Worm (Caenorhabditis elegans) whole organism, young adult: ENCODE measurements around the gene cest-9.1.

ENCODE experiments used
- D2030.7 ChIP-seq: fragments of 200-800 bp; sonication (Bioruptor generic); IDR thresholded peaks from 2 replicates; pipeline ENCODE4 v1.3.6; 2022; ENCODE audit warnings: missing genetic modification reagents, missing genetic modification characterization, missing compliant biosample characterization
- F23B12.7 ChIP-seq: sonication (generic microtip); optimal IDR thresholded peaks from 2 replicates; lab custom pipeline; 2017; ENCODE audit warnings: missing genetic modification characterization, mild to moderate bottlenecking, missing compliant biosample characterization, antibody characterized with exemption, moderate library complexity; ENCODE audit not compliant: insufficient read depth
- F52B5.7 ChIP-seq: sonication (generic microtip); optimal IDR thresholded peaks from 2 replicates; lab custom pipeline; 2016; ENCODE audit warnings: mild to moderate bottlenecking, missing genetic modification characterization, missing compliant biosample characterization
- F57A8.1 ChIP-seq: fragments of 200-800 bp; sonication (Bioruptor generic); optimal IDR thresholded peaks from 2 replicates; lab custom pipeline; 2018; ENCODE audit warnings: mild to moderate bottlenecking, missing genetic modification characterization, moderate library complexity, missing compliant biosample characterization
- K11D2.4 ChIP-seq: fragments of 200-800 bp; sonication (Bioruptor generic); IDR thresholded peaks from 2 replicates; pipeline ENCODE4 v1.3.6; 2022; ENCODE audit warnings: missing genetic modification reagents, missing genetic modification characterization, missing compliant biosample characterization
- K12H6.12 ChIP-seq: fragments of 200-800 bp; sonication (Bioruptor generic); optimal IDR thresholded peaks from 2 replicates; lab custom pipeline; 2018; ENCODE audit warnings: mild to moderate bottlenecking, missing genetic modification characterization, missing compliant biosample characterization
- T07F8.4 ChIP-seq: sonication (generic microtip); optimal IDR thresholded peaks from 2 replicates; lab custom pipeline; 2016; ENCODE audit warnings: mild to moderate bottlenecking, missing genetic modification characterization, moderate library complexity, missing compliant biosample characterization
- ZK185.1 ChIP-seq: sonication (generic microtip); optimal IDR thresholded peaks from 2 replicates; lab custom pipeline; 2016; ENCODE audit warnings: mild to moderate bottlenecking, missing genetic modification characterization, missing compliant biosample characterization; ENCODE audit not compliant: poor library complexity, severe bottlenecking
- atf-7 ChIP-seq: sonication (generic microtip); optimal IDR thresholded peaks from 2 replicates; lab custom pipeline; 2017; ENCODE audit warnings: mild to moderate bottlenecking, missing genetic modification characterization, missing compliant biosample characterization
- athp-1 ChIP-seq: sonication (generic microtip); optimal IDR thresholded peaks from 2 replicates; lab custom pipeline; 2017; ENCODE audit warnings: mild to moderate bottlenecking, missing genetic modification characterization, missing compliant biosample characterization
- attf-5 ChIP-seq: fragments of 200-800 bp; sonication (Bioruptor generic); optimal IDR thresholded peaks from 2 replicates; lab custom pipeline; 2018; ENCODE audit warnings: mild to moderate bottlenecking, missing genetic modification characterization, missing compliant biosample characterization
- ets-4 ChIP-seq: fragments of 200-800 bp; sonication (Bioruptor generic); optimal IDR thresholded peaks from 2 replicates; lab custom pipeline; 2018; ENCODE audit warnings: mild to moderate bottlenecking, missing genetic modification characterization, missing compliant biosample characterization
- him-1 ChIP-seq: sonication (generic microtip); optimal IDR thresholded peaks from 2 replicates; lab custom pipeline; 2016; ENCODE audit warnings: missing genotype, missing genetic modification reagents, missing genetic modification characterization, missing compliant biosample characterization
- hmg-1.2 ChIP-seq: fragments of 200-800 bp; sonication (Bioruptor generic); IDR thresholded peaks from 2 replicates; pipeline ENCODE4 v1.3.6; 2022; ENCODE audit warnings: missing genetic modification reagents, missing genetic modification characterization, missing compliant biosample characterization
- hrde-1 ChIP-seq: sonication (generic microtip); optimal IDR thresholded peaks from 2 replicates; lab custom pipeline; 2016; ENCODE audit warnings: missing genetic modification characterization, mild to moderate bottlenecking, missing compliant biosample characterization, moderate library complexity, missing genotype, missing genetic modification reagents, borderline replicate concordance
- let-607 ChIP-seq, 2 experiments: fragments of 200-800 bp in 1 of 2; sonication (Bioruptor generic) in 1 of 2; sonication (generic microtip) in 1 of 2; optimal IDR thresholded peaks; 2 replicates each; lab custom pipeline; 2016 to 2018; ENCODE audit warnings: mild to moderate bottlenecking in 2 of 2, missing compliant biosample characterization in 2 of 2, missing genetic modification characterization in 2 of 2, moderate library complexity in 2 of 2, missing genotype in 1 of 2
- lin-26 ChIP-seq: fragments of 200-800 bp; sonication (Bioruptor generic); IDR thresholded peaks from 2 replicates; pipeline ENCODE4 v1.3.6; 2022; ENCODE audit warnings: missing genetic modification reagents, missing genetic modification characterization, missing compliant biosample characterization
- lin-35 ChIP-seq, 3 experiments: fragments of 150-350 bp in 2 of 3; sonication (generic microtip) in 1 of 3; optimal IDR thresholded peaks; 2 replicates each; lab custom pipeline; 2014 to 2018; ENCODE audit warnings: missing biosample characterization in 3 of 3, missing genetic modification characterization in 3 of 3, missing genetic modification reagents in 3 of 3
- lin-40 ChIP-seq: sonication (generic microtip); optimal IDR thresholded peaks from 2 replicates; lab custom pipeline; 2016; ENCODE audit warnings: missing genetic modification characterization, mild to moderate bottlenecking, missing compliant biosample characterization, missing genotype, missing genetic modification reagents
- lin-54 ChIP-seq: fragments of 200-800 bp; sonication (Bioruptor generic); optimal IDR thresholded peaks from 2 replicates; lab custom pipeline; 2018; ENCODE audit warnings: mild to moderate bottlenecking, missing genetic modification characterization, missing compliant biosample characterization
- madf-10 ChIP-seq: sonication (generic microtip); optimal IDR thresholded peaks from 2 replicates; lab custom pipeline; 2016; ENCODE audit warnings: mild to moderate bottlenecking, missing genetic modification characterization, missing compliant biosample characterization
- madf-6 ChIP-seq: fragments of 200-800 bp; sonication (Bioruptor generic); IDR thresholded peaks from 2 replicates; pipeline ENCODE4 v1.3.6; 2022; ENCODE audit warnings: missing genetic modification reagents, missing genetic modification characterization, missing compliant biosample characterization
- mcd-1 ChIP-seq: fragments of 200-800 bp; sonication (Bioruptor generic); IDR thresholded peaks from 2 replicates; pipeline ENCODE4 v1.3.6; 2022; ENCODE audit warnings: missing genetic modification reagents, missing genetic modification characterization, missing compliant biosample characterization
- mel-28 ChIP-seq: sonication (generic microtip); optimal IDR thresholded peaks from 2 replicates; lab custom pipeline; 2016; ENCODE audit warnings: borderline replicate concordance, mild to moderate bottlenecking, missing genetic modification characterization, missing compliant biosample characterization
- nfya-2 ChIP-seq: fragments of 200-800 bp; sonication (Bioruptor generic); IDR thresholded peaks from 2 replicates; pipeline ENCODE4 v1.3.6; 2022; ENCODE audit warnings: missing genetic modification reagents, missing genetic modification characterization, missing compliant biosample characterization
- nhr-27 ChIP-seq: fragments of 200-800 bp; sonication (Bioruptor generic); optimal IDR thresholded peaks from 2 replicates; lab custom pipeline; 2018; ENCODE audit warnings: mild to moderate bottlenecking, missing genetic modification characterization, moderate library complexity, missing compliant biosample characterization
- nhr-80 ChIP-seq: sonication (generic microtip); optimal IDR thresholded peaks from 2 replicates; lab custom pipeline; 2016; ENCODE audit warnings: missing genetic modification characterization, missing compliant biosample characterization
- pha-4 ChIP-seq: fragments of 150-350 bp; sonication (generic microtip); optimal IDR thresholded peaks from 2 replicates; lab custom pipeline; 2014; ENCODE audit warnings: missing biosample characterization, missing genetic modification reagents, missing genetic modification characterization
- rpc-1 ChIP-seq, 2 experiments: fragments of 150-350 bp in 1 of 2; sonication (generic microtip) in 1 of 2; optimal IDR thresholded peaks; 2 replicates each; lab custom pipeline; 2014 to 2018; ENCODE audit warnings: missing biosample characterization in 1 of 2, missing genetic modification characterization in 1 of 2, missing genetic modification reagents in 1 of 2, missing genotype in 1 of 2
- snpc-4 ChIP-seq, 5 experiments: fragments of 150-350 bp in 1 of 5; sonication (generic microtip) in 4 of 5; optimal IDR thresholded peaks; 2 replicates each; lab custom pipeline; 2014 to 2018; ENCODE audit warnings: missing genetic modification characterization in 5 of 5, missing biosample characterization in 3 of 5, antibody characterized with exemption in 2 of 5, mild to moderate bottlenecking in 2 of 5, missing compliant biosample characterization in 2 of 5, missing genotype in 2 of 5, moderate library complexity in 2 of 5, missing genetic modification reagents in 1 of 5
- somi-1 ChIP-seq: fragments of 200-800 bp; sonication (Bioruptor generic); optimal IDR thresholded peaks from 2 replicates; lab custom pipeline; 2018; ENCODE audit warnings: mild to moderate bottlenecking, missing genetic modification characterization, missing compliant biosample characterization
- unc-62 ChIP-seq: fragments of 150-350 bp; optimal IDR thresholded peaks from 2 replicates; lab custom pipeline; 2014; ENCODE audit warnings: missing biosample characterization, missing genetic modification reagents, missing genetic modification characterization
- zfh-2 ChIP-seq: fragments of 200-800 bp; sonication (Bioruptor generic); conservative IDR thresholded peaks from 2 replicates; pipeline ENCODE4 v1.3.6; 2022; ENCODE audit warnings: missing genetic modification reagents, missing genetic modification characterization, missing compliant biosample characterization

The cest-9.1 gene

DNA sequence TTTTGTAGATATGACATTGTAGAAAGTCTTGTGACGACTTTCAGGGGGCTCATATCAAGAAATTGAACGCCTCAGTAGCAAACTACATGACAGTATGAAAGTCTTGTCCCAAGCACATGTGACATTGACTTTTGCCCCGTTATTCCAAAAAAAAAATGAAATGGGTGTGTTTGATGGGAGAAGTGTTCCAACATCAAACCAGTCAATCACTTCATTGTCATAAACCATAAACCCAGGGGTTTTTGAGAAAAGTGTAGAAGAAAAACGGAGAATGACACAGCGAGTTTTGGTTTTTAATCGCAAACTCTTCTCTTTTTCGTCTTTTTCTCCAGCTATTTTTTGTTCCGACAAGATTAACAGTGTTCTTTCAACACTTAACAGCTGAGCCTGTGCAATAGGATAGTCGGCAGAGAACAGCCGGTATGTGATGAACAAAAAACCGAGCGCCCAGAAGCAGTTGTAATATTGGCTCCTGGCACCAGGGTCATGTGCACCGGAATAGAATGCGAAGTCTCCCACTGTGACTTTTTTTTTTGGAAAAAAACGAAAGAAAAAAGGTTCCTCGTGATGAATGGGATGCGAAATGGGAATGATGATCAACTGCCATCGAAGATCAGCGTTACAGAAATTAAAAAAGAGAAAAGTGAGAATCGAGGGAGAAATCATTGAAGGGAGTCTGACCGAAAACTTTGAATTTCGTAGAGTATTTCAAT lies 40.0 kb upstream of the cest-9.1 start (continued):
- TF ChIP-seq madf-6 (GFP tag; lab: Robert Waterston, UW) (no peak), lin-35 (GFP tag; optimal IDR thresholded peaks at IDR 0.05; lab: Kevin White, UChicago) (no peak), hrde-1 (no peak), madf-10 (no peak), snpc-4 (GFP tag; optimal IDR thresholded peaks at IDR 0.05; lab: Kevin White, UChicago) (no peak), snpc-4 (tag; optimal IDR thresholded peaks at IDR 0.05; lab: Kevin White, UChicago) (no peak), F57A8.1 (no peak), lin-40 (tag; lab: Kevin White, UChicago) (peak; percentile 14), K11D2.4 (GFP tag; lab: Robert Waterston, UW) (peak; percentile 74; the same call in 1 of the 2 replicates), ets-4 (GFP tag; lab: Kevin White, UChicago) (no peak), T07F8.4 (tag; lab: Kevin White, UChicago) (no peak), atf-7 (tag; lab: Kevin White, UChicago) (no peak), D2030.7 (GFP tag; lab: Robert Waterston, UW) (no peak), lin-54 (GFP tag; lab: Kevin White, UChicago) (no peak), hmg-1.2 (GFP tag; lab: Robert Waterston, UW) (0 out of 2 replicates have a peak, but pooled peaks have one; percentile 6), F52B5.7 (no peak), rpc-1 (optimal IDR thresholded peaks at IDR 0.05; lab: Kevin White, UChicago) (no peak), rpc-1 (tag; optimal IDR thresholded peaks at IDR 0.05; lab: Kevin White, UChicago) (no peak), nfya-2 (GFP tag; lab: Robert Waterston, UW) (no peak), lin-26 (GFP tag; lab: Robert Waterston, UW) (peak; percentile 38; the same call in 1 of the 2 replicates), nhr-80 (peak; percentile 80)

DNA sequence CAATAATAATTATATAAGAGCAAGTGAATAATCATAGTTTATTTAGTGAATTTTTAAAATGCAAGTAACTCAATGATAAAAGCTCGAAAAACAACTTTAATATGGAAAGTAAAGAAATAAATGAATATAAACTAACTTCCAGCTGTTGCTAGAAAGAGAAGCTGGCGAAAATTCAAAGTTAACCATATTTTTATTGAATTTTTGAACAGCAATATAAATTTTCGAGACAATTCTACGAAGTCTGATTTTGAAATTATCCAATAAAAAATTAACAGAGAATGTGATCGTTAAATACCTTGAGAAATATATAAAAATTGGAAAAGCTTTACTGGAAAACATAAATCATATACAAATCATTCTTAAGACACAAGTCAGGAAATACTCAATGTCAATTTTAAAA lies 39.4 kb upstream of the cest-9.1 start:
- TF ChIP-seq snpc-4 (GFP tag; optimal IDR thresholded peaks at IDR 0.05; lab: Kevin White, UChicago) (no peak), snpc-4 (tag; optimal IDR thresholded peaks at IDR 0.05; lab: Kevin White, UChicago) (no peak), him-1 (tag; lab: Kevin White, UChicago) (no peak), K12H6.12 (tag; lab: Kevin White, UChicago) (no peak), attf-5 (no peak), somi-1 (GFP tag; lab: Kevin White, UChicago) (no peak), athp-1 (no peak), F23B12.7 (tag; lab: Kevin White, UChicago) (no peak), nhr-27 (tag; lab: Kevin White, UChicago) (no peak), ZK185.1 (tag; lab: Kevin White, UChicago) (no peak), mel-28 (no peak)
- TF ChIP-seq, all 124 proteins: peak for 0

DNA sequence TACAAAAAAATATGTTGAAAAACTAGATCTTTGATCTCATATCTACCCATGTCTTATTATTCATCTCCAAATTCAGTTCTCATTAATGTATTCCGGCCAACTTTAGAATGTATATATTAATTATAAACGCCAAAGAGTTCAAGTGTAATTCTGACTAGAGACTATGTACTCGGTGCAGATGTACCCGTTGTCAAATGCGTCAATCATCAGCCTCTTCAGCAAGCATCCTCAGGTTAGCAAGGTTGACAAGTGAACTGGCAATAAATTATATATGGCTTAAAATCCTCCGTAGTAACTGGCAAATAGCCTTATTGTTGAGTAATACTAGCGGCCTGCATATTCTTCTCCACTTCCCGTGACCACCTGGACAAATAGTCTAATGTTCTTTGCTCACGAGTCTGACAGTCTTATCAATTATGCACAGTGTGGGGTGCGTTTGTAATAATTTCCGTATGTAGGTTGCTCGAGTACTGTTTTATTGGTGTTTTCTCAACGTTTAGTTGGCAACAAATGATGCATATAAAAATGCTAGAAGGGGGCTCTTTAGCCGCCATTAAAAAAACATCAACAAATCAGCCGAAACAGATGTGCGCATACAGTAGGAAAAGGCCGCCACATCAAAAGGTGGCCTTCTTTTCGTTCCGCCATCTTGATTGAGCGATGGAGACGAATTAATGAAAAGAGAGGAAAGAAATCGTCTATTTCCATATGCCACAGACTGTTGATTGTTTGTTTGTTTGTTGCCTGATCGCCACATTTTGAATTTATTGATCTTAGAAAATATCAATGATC lies 37.5 kb upstream of the cest-9.1 start:
- TF ChIP-seq nhr-80 (peak; percentile 41), zfh-2 (GFP tag; lab: Robert Waterston, UW) (no peak)

DNA sequence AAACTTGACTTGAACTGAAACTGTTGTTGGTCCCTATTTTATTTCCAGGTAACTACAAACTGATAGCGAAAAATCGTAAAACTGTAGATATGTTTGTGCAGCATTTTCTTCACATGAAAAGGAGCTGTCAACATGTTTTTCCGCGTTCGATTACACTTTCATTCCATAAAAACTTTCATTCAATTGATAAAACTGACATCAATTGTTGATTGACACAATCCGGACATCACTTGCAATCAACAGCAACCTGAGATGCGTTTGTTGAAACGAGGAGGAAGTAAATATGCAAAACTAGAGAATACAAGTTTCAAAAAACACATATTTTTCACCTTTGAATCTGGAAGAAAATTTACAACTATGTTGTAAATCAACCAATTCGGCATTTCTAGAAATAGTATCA lies 28.6 kb upstream of the cest-9.1 start:
- TF ChIP-seq mcd-1 (GFP tag; lab: Robert Waterston, UW) (no peak), hrde-1 (no peak), atf-7 (tag; lab: Kevin White, UChicago) (peak; percentile 9), nhr-80 (peak; percentile 82), pha-4 (peak; percentile 7), lin-40 (tag; lab: Kevin White, UChicago) (peak; percentile 15), unc-62 (GFP tag; lab: Kevin White, UChicago) (peak; percentile 88), let-607 (tag; optimal IDR thresholded peaks at IDR 0.05; lab: Kevin White, UChicago) (peak in 1 of 2 experiments; percentile 10)
- TF ChIP-seq, all 124 proteins: peak for 6
